Worm (Caenorhabditis elegans): ENCODE data around the gene daf-36.
A peak's percentile ranks its signal among the peaks of the same experiment; 100 is the strongest.

daf-36 gene

DNA sequence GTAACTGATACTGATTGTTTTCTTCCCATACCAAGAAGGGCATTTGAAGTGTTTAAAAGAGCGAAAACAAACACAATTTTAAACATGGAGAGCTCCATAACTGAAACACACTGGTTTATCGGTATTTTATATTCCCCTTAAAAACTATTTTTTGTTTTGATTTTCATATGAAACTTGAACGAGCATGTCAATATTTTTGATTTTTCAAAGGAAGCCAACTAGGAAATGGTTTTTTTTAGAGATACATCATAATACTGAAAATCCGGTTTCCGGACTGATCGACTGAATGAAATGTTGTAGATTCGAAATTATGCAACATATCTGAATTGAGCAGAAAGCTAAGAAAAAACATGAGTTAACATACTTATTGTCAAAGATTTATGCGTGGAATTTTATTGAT, 1.8 kb upstream of the daf-36 start, which contains the start of gene ttr-19:
TSS of gene ttr-19 (minus strand) at position 101 of the 400 bp plus-strand sequence.
- TF ChIP-seq F13H6.1 (tag; optimal IDR thresholded peaks at IDR 0.05): no peak
- no peak for TF ChIP-seq mdl-1 (tag; optimal IDR thresholded peaks at IDR 0.05)
- TF ChIP-seq peb-1 (tag; optimal IDR thresholded peaks at IDR 0.05): no peak
- no peak for TF ChIP-seq elt-1 (tag; optimal IDR thresholded peaks at IDR 0.05)
- TF ChIP-seq unc-55 (GFP tag; optimal IDR thresholded peaks at IDR 0.05): no peak

DNA sequence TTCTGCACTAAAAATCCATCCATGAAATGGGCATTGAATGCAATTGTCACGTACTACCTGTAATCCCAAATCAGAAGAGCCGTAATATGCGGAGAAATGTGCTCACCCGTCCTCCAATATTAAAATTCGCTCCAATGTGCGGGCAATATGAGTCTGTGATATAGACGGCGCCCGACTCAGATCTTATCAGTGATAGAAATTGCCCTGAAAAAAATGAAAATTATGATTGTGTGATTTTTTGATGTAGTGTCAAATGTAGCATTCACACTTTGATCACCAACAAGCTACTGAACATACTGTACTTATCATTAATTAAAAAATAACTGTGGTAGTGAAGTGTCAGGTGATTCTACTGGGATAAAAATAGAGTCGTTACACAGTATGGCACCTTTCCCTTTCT, 891 bp downstream of the daf-36 start:
- TF ChIP-seq ztf-4 (tag; optimal IDR thresholded peaks at IDR 0.05) (no peak), fos-1 (tag; optimal IDR thresholded peaks at IDR 0.05) (peak; percentile 60), ceh-16 (tag; optimal IDR thresholded peaks at IDR 0.05) (no peak)

DNA sequence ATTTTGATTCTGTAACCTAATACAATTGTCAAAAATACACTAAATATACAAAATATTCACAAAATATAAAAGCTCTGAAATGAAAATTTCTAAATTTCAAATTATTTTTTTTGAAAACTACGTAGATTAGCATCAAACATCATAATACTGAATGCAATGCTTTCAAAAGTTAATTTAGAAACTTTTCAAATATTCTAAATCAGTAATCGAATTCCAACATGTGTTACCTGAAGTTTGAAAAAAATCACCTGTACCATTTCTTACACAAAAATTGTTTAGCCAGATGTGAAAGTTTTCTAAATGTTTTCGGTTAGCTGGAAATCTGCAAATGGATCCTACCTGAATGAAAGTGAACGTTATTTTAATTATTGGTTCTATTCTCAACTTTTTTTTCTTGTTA, 3.5 kb downstream of the daf-36 start, which contains the start of gene C12D8.20:
TSS of gene C12D8.20 (plus strand) at position 301 of the 400 bp plus-strand sequence.
- no peak for TF ChIP-seq snpc-4 (tag; optimal IDR thresholded peaks at IDR 0.05)
- no peak for TF ChIP-seq unc-62 (GFP tag; optimal IDR thresholded peaks at IDR 0.05)
- no peak for TF ChIP-seq R02D3.7 (tag; optimal IDR thresholded peaks at IDR 0.05)

DNA sequence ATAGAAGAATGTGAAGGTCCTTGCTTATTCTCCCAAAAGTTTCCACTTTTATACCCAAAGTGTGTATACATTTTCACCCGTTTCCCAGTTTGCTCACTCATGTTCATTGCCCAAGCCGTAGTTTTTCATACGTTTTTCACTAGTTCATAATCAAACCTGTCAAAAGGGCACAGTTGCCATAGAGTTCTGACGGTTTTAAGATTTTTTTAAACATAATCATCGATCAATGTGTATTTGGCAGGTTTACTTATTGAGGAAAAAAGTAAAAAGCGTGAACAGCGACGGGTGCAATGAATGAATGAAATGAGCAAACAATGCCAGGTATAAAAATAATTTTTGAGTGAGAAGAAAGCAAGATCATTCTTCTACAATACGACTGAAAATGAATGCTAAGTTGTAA, 4.2 kb downstream of the daf-36 start, which contains the start of the genes fipr-5 and fipr-9:
TSS of gene fipr-5 (minus strand) at position 101 of the 400 bp plus-strand sequence.
TSS of gene fipr-9 (plus strand) at position 346 of the 400 bp plus-strand sequence.
- no peak for TF ChIP-seq nhr-11 (tag; optimal IDR thresholded peaks at IDR 0.05)
- TF ChIP-seq F13H6.1 (tag; optimal IDR thresholded peaks at IDR 0.05): no peak
- no peak for TF ChIP-seq ztf-1 (GFP tag; conservative IDR thresholded peaks at IDR 0.05)
- no peak for TF ChIP-seq unc-62 (GFP tag; optimal IDR thresholded peaks at IDR 0.05)
- no peak for TF ChIP-seq nhr-237 (tag; optimal IDR thresholded peaks at IDR 0.05)
- TF ChIP-seq alr-1 (tag; optimal IDR thresholded peaks at IDR 0.05): no peak
- TF ChIP-seq nhr-21 (tag; optimal IDR thresholded peaks at IDR 0.05): no peak

DNA sequence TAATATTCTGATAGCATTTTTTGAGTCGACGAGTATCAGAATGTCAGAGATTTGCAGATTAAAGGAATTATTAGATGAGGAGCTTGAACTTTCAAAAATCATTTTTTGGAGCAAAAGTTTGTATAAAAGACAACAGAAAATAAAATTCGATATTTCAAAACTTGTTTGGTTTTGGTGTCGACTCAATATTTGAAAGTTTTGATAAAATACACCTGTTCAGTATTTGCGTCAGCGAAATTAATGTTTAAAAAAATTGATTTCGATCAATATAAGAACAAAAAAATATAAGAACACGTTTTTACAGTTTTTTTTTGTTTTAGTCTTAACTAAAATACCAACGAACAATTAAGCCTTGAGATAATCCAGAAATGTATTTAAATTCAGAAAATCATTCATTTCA, 4.9 kb downstream of the daf-36 start, which contains the start of gene C12D8.13:
TSS of gene C12D8.13 (minus strand) at position 101 of the 400 bp plus-strand sequence.
- TF ChIP-seq ceh-16 (tag; optimal IDR thresholded peaks at IDR 0.05): no peak
- TF ChIP-seq unc-39 (tag; optimal IDR thresholded peaks at IDR 0.05): no peak
- TF ChIP-seq sem-4 (tag; optimal IDR thresholded peaks at IDR 0.05): no peak
- no peak for TF ChIP-seq nhr-23 (tag; optimal IDR thresholded peaks at IDR 0.05)
- no peak for TF ChIP-seq ztf-4 (tag; optimal IDR thresholded peaks at IDR 0.05)
- TF ChIP-seq egl-27 (tag; optimal IDR thresholded peaks at IDR 0.05): no peak
- TF ChIP-seq nhr-129 (tag; optimal IDR thresholded peaks at IDR 0.05): no peak
- no peak for TF ChIP-seq unc-62 (GFP tag; optimal IDR thresholded peaks at IDR 0.05)
- TF ChIP-seq crh-2 (tag; optimal IDR thresholded peaks at IDR 0.05): no peak
- no peak for TF ChIP-seq lin-13 (GFP tag; optimal IDR thresholded peaks at IDR 0.05)
- TF ChIP-seq peb-1 (tag; optimal IDR thresholded peaks at IDR 0.05): no peak
- no peak for TF ChIP-seq R02D3.7 (tag; optimal IDR thresholded peaks at IDR 0.05)
- no peak for TF ChIP-seq skn-1 (tag; optimal IDR thresholded peaks at IDR 0.05)
- TF ChIP-seq elt-1 (tag; optimal IDR thresholded peaks at IDR 0.05): no peak
- no peak for TF ChIP-seq aly-2 (tag; optimal IDR thresholded peaks at IDR 0.05)
- no peak for TF ChIP-seq ZK546.5 (tag; optimal IDR thresholded peaks at IDR 0.05)
- no peak for TF ChIP-seq nhr-21 (tag; optimal IDR thresholded peaks at IDR 0.05)
- TF ChIP-seq lsy-2 (tag; optimal IDR thresholded peaks at IDR 0.05): no peak
- TF ChIP-seq zag-1 (tag; optimal IDR thresholded peaks at IDR 0.05): no peak
- TF ChIP-seq nhr-77 (tag; optimal IDR thresholded peaks at IDR 0.05): no peak

DNA sequence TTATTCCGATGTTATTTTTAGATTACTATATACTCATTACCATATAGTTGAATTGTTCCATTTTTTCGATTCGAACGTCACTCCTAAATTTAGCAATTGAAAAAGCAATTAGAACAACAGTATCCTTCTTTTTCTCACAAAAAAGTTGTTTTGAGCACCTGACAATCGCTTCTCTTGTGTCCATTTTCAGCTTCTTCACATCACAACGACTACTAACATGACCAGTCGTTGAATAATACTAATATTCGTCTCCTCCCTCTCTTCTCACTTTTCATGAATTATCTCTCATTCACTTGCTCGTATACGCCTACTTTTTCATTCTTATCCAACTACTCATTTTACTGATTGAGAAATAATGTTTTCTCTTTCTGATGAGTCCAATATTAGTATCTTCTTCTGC, 8.8 kb downstream of the daf-36 start, which contains the start of gene ZK856.14:
TSS of gene ZK856.14 (plus strand) at position 301 of the 400 bp plus-strand sequence.
- TF ChIP-seq lin-13 (GFP tag; optimal IDR thresholded peaks at IDR 0.05): no peak
- no peak for TF ChIP-seq gmeb-1 (tag; optimal IDR thresholded peaks at IDR 0.05)
- TF ChIP-seq mab-5 (tag; optimal IDR thresholded peaks at IDR 0.05): no peak
- no peak for TF ChIP-seq nhr-237 (tag; optimal IDR thresholded peaks at IDR 0.05)
- no peak for TF ChIP-seq skn-1 (tag; optimal IDR thresholded peaks at IDR 0.05)
- TF ChIP-seq ceh-82 (tag; optimal IDR thresholded peaks at IDR 0.05): no peak
- no peak for TF ChIP-seq alr-1 (tag; optimal IDR thresholded peaks at IDR 0.05)
- TF ChIP-seq nhr-6 (tag; optimal IDR thresholded peaks at IDR 0.05): no peak
- no peak for TF ChIP-seq ztf-4 (tag; optimal IDR thresholded peaks at IDR 0.05)
- no peak for TF ChIP-seq aly-2 (tag; optimal IDR thresholded peaks at IDR 0.05)
- TF ChIP-seq elt-3 (tag; optimal IDR thresholded peaks at IDR 0.05): no peak
- TF ChIP-seq lin-11 (tag; optimal IDR thresholded peaks at IDR 0.05): no peak
- TF ChIP-seq ztf-11 (tag; optimal IDR thresholded peaks at IDR 0.05): no peak
- TF ChIP-seq elt-1 (tag; optimal IDR thresholded peaks at IDR 0.05): no peak
- TF ChIP-seq sem-4 (tag; optimal IDR thresholded peaks at IDR 0.05): no peak
- no peak for TF ChIP-seq dmd-4 (tag; optimal IDR thresholded peaks at IDR 0.05)
- no peak for TF ChIP-seq unc-55 (GFP tag; optimal IDR thresholded peaks at IDR 0.05)
- TF ChIP-seq nhr-129 (tag; optimal IDR thresholded peaks at IDR 0.05): no peak
